Fruit fly (Drosophila melanogaster) whole organism, adult: ENCODE data around the gene CG14810.

Experiments used
- tj ChIP-seq: fragments of 200-800 bp; sonication (Bioruptor generic); optimal IDR thresholded peaks from 3 replicates; lab custom pipeline; 2017; ENCODE audit warnings: missing biosample characterization, mild to moderate bottlenecking, missing genetic modification characterization, moderate library complexity
- toe ChIP-seq: fragments of 200-800 bp; sonication (Bioruptor generic); optimal IDR thresholded peaks from 2 replicates; lab custom pipeline; 2016; ENCODE audit warnings: missing biosample characterization, missing genetic modification characterization

dm6 chrX:1868586-1869111 lies 48.5 kb upstream of the CG14810 start, which contains the start of the genes CG14803 and Pex5:
- no peak for TF ChIP-seq tj (GFP tag; lab: Kevin White, UChicago)
- no peak for TF ChIP-seq toe (GFP tag; lab: Kevin White, UChicago)
